Worm (Caenorhabditis elegans) whole organism, L4 larva: ENCODE data around the gene aagr-2.
A peak's percentile ranks its signal among the peaks of the same experiment; 100 is the strongest.
"Not testable (repeated sequence)": the region's sequence is repeated elsewhere in the genome, so short reads cannot be mapped to it uniquely, and the experiment has no call there.

ENCODE experiments used
- F10B5.3 ChIP-seq: sonication (generic microtip); optimal IDR thresholded peaks from 2 replicates; lab custom pipeline; 2016; ENCODE audit warnings: mild to moderate bottlenecking, missing genetic modification characterization, missing compliant biosample characterization
- F37D6.2 ChIP-seq: sonication (generic microtip); optimal IDR thresholded peaks from 2 replicates; lab custom pipeline; 2016; ENCODE audit warnings: mild to moderate bottlenecking, missing genetic modification characterization, missing compliant biosample characterization
- F49E8.2 ChIP-seq: sonication (generic microtip); optimal IDR thresholded peaks from 2 replicates; lab custom pipeline; 2016; ENCODE audit warnings: missing compliant biosample characterization, mild to moderate bottlenecking, missing genetic modification characterization, borderline replicate concordance
- T20F7.1 ChIP-seq: fragments of 200-800 bp; sonication (Bioruptor generic); optimal IDR thresholded peaks from 2 replicates; lab custom pipeline; 2018; ENCODE audit warnings: mild to moderate bottlenecking, missing genetic modification characterization, missing compliant biosample characterization
- T26A8.4 ChIP-seq: fragments of 200-800 bp; sonication (Bioruptor generic); IDR thresholded peaks from 2 replicates; pipeline ENCODE4 v1.3.6; 2022; ENCODE audit warnings: missing genetic modification characterization, missing compliant biosample characterization
- Y105C5A.15 ChIP-seq: fragments of 200-800 bp; sonication (Bioruptor generic); IDR thresholded peaks from 2 replicates; pipeline ENCODE4 v1.3.6; 2022; ENCODE audit warnings: missing genetic modification characterization, missing compliant biosample characterization
- Y48G9A.11 ChIP-seq: fragments of 200-800 bp; sonication (Bioruptor generic); IDR thresholded peaks from 2 replicates; pipeline ENCODE4 v1.3.6; 2022; ENCODE audit warnings: missing genetic modification reagents, missing genetic modification characterization, missing compliant biosample characterization
- Y5F2A.4 ChIP-seq: fragments of 200-800 bp; sonication (Bioruptor generic); optimal IDR thresholded peaks from 2 replicates; lab custom pipeline; 2018; ENCODE audit warnings: mild to moderate bottlenecking, missing genetic modification characterization, missing compliant biosample characterization
- aha-1 ChIP-seq: fragments of 150-350 bp; peaks from one replicate; lab custom pipeline; 2014; ENCODE audit warnings: missing biosample characterization, missing genetic modification characterization
- ama-1 ChIP-seq: fragments of 150-350 bp; optimal IDR thresholded peaks from 2 replicates; lab custom pipeline; 2014; ENCODE audit warnings: inconsistent platforms, mixed read lengths
- arid-1 ChIP-seq: fragments of 200-800 bp; sonication (Bioruptor generic); conservative IDR thresholded peaks from 2 replicates; pipeline ENCODE4 v1.3.6; 2022; ENCODE audit warnings: missing genetic modification reagents, missing genetic modification characterization, missing compliant biosample characterization
- ceh-20 ChIP-seq: fragments of 200-800 bp; sonication (Bioruptor generic); IDR thresholded peaks from 2 replicates; pipeline ENCODE4 v1.3.6; 2022; ENCODE audit warnings: missing genetic modification reagents, missing genetic modification characterization, missing compliant biosample characterization
- ceh-32 ChIP-seq: sonication (generic microtip); optimal IDR thresholded peaks from 2 replicates; lab custom pipeline; 2016; ENCODE audit warnings: mild to moderate bottlenecking, missing genetic modification characterization, missing compliant biosample characterization; ENCODE audit not compliant: poor library complexity
- ceh-82 ChIP-seq: sonication (generic microtip); optimal IDR thresholded peaks from 2 replicates; lab custom pipeline; 2017; ENCODE audit warnings: missing biosample characterization, missing genetic modification characterization
- ces-1 ChIP-seq: fragments of 150-350 bp; sonication (generic microtip); optimal IDR thresholded peaks from 4 replicates; lab custom pipeline; 2014; ENCODE audit warnings: missing biosample characterization, missing genetic modification reagents, missing genetic modification characterization
- cey-2 ChIP-seq: sonication (generic microtip); optimal IDR thresholded peaks from 3 replicates; lab custom pipeline; 2017; ENCODE audit warnings: missing genetic modification characterization, mild to moderate bottlenecking, missing compliant biosample characterization, antibody characterized with exemption, borderline replicate concordance; ENCODE audit not compliant: insufficient read depth
- ctbp-1 ChIP-seq: fragments of 200-800 bp; sonication (Bioruptor generic); IDR thresholded peaks from 2 replicates; pipeline ENCODE4 v1.3.6; 2022; ENCODE audit warnings: missing genetic modification reagents, missing genetic modification characterization, missing compliant biosample characterization
- daf-16 ChIP-seq, 3 experiments: sonication (generic microtip); optimal IDR thresholded peaks; 2 replicates each; lab custom pipeline; 2016 to 2017; ENCODE audit warnings: missing genetic modification characterization in 3 of 3, missing genetic modification reagents in 3 of 3, mild to moderate bottlenecking in 2 of 3, missing compliant biosample characterization in 2 of 3, missing biosample characterization in 1 of 3, moderate library complexity in 1 of 3
- daf-8 ChIP-seq: fragments of 200-800 bp; sonication (Bioruptor generic); IDR thresholded peaks from 2 replicates; pipeline ENCODE4 v1.3.6; 2022; ENCODE audit warnings: missing genetic modification characterization, missing compliant biosample characterization
- dmd-6 ChIP-seq: fragments of 200-800 bp; sonication (Bioruptor generic); IDR thresholded peaks from 2 replicates; pipeline ENCODE4 v1.3.6; 2022; ENCODE audit warnings: missing genetic modification reagents, missing genetic modification characterization, missing compliant biosample characterization
- dmd-8 ChIP-seq: fragments of 200-800 bp; sonication (Bioruptor generic); IDR thresholded peaks from 2 replicates; pipeline ENCODE4 v1.3.6; 2022; ENCODE audit warnings: missing genetic modification characterization, missing compliant biosample characterization
- egl-27 ChIP-seq: sonication (generic microtip); optimal IDR thresholded peaks from 3 replicates; lab custom pipeline; 2017; ENCODE audit warnings: missing biosample characterization, missing genetic modification reagents, missing genetic modification characterization
- hif-1 ChIP-seq, 2 experiments: sonication (generic microtip); optimal IDR thresholded peaks; 2 replicates each; lab custom pipeline; 2016 to 2017; ENCODE audit warnings: missing compliant biosample characterization in 2 of 2, missing genetic modification characterization in 2 of 2, missing genetic modification reagents in 2 of 2, missing genotype in 2 of 2, mild to moderate bottlenecking in 1 of 2
- hlh-11 ChIP-seq: fragments of 200-800 bp; sonication (Bioruptor generic); optimal IDR thresholded peaks from 2 replicates; lab custom pipeline; 2018; ENCODE audit warnings: mild to moderate bottlenecking, missing genetic modification characterization, missing compliant biosample characterization
- jun-1 ChIP-seq: fragments of 150-350 bp; optimal IDR thresholded peaks from 2 replicates; lab custom pipeline; 2014; ENCODE audit warnings: missing biosample characterization, missing genetic modification reagents, missing genetic modification characterization
- lin-15B ChIP-seq: fragments of 150-350 bp; sonication (generic microtip); optimal IDR thresholded peaks from 3 replicates; lab custom pipeline; 2014; ENCODE audit warnings: missing biosample characterization, missing genetic modification characterization
- lin-29 ChIP-seq: fragments of 200-800 bp; sonication (Bioruptor generic); IDR thresholded peaks from 2 replicates; pipeline ENCODE4 v1.3.6; 2022; ENCODE audit warnings: missing genetic modification reagents, missing genetic modification characterization, missing compliant biosample characterization
- lin-39 ChIP-seq: fragments of 150-350 bp; optimal IDR thresholded peaks from 2 replicates; lab custom pipeline; 2014; ENCODE audit warnings: missing biosample characterization, missing genetic modification reagents, missing genetic modification characterization
- madf-9 ChIP-seq: fragments of 200-800 bp; sonication (Bioruptor generic); conservative IDR thresholded peaks from 2 replicates; pipeline ENCODE4 v1.3.6; 2022; ENCODE audit warnings: missing genetic modification reagents, missing genetic modification characterization, missing compliant biosample characterization
- mep-1 ChIP-seq: fragments of 150-350 bp; sonication (generic microtip); optimal IDR thresholded peaks from 3 replicates; lab custom pipeline; 2014; ENCODE audit warnings: missing biosample characterization, missing genetic modification characterization
- mxl-2 ChIP-seq: fragments of 200-800 bp; sonication (Bioruptor generic); conservative IDR thresholded peaks from 2 replicates; pipeline ENCODE4 v1.3.6; 2022; ENCODE audit warnings: missing genetic modification reagents, missing genetic modification characterization, missing compliant biosample characterization
- mxl-3 ChIP-seq: fragments of 200-800 bp; sonication (Bioruptor generic); optimal IDR thresholded peaks from 2 replicates; lab custom pipeline; 2018; ENCODE audit warnings: mild to moderate bottlenecking, missing genetic modification characterization, missing compliant biosample characterization
- nhr-10 ChIP-seq: fragments of 150-350 bp; optimal IDR thresholded peaks from 2 replicates; lab custom pipeline; 2014; ENCODE audit warnings: missing biosample characterization, missing genetic modification characterization
- nhr-11 ChIP-seq: fragments of 150-350 bp; optimal IDR thresholded peaks from 2 replicates; lab custom pipeline; 2014; ENCODE audit warnings: missing biosample characterization, missing genetic modification characterization
- nhr-111 ChIP-seq: fragments of 200-800 bp; sonication (Bioruptor generic); optimal IDR thresholded peaks from 2 replicates; lab custom pipeline; 2018; ENCODE audit warnings: mild to moderate bottlenecking, missing genetic modification characterization, missing compliant biosample characterization
- nhr-237 ChIP-seq: sonication (generic microtip); optimal IDR thresholded peaks from 2 replicates; lab custom pipeline; 2017; ENCODE audit warnings: missing biosample characterization, missing genetic modification characterization
- nhr-48 ChIP-seq: sonication (generic microtip); optimal IDR thresholded peaks from 2 replicates; lab custom pipeline; 2016; ENCODE audit warnings: mild to moderate bottlenecking, missing genetic modification characterization, missing compliant biosample characterization
- nhr-6 ChIP-seq: fragments of 150-350 bp; optimal IDR thresholded peaks from 2 replicates; lab custom pipeline; 2014; ENCODE audit warnings: missing biosample characterization, missing genetic modification characterization
- nhr-76 ChIP-seq: fragments of 150-350 bp; optimal IDR thresholded peaks from 2 replicates; lab custom pipeline; 2014; ENCODE audit warnings: missing biosample characterization, missing genetic modification characterization
- php-3 ChIP-seq: fragments of 200-800 bp; sonication (Bioruptor generic); IDR thresholded peaks from 2 replicates; pipeline ENCODE4 v1.3.6; 2022; ENCODE audit warnings: missing genetic modification reagents, missing genetic modification characterization, missing compliant biosample characterization
- snpc-1.2 ChIP-seq: fragments of 200-800 bp; sonication (Bioruptor generic); IDR thresholded peaks from 2 replicates; pipeline ENCODE4 v1.3.6; 2022; ENCODE audit warnings: missing genetic modification reagents, missing genetic modification characterization, missing compliant biosample characterization
- spr-1 ChIP-seq: sonication (generic microtip); optimal IDR thresholded peaks from 2 replicates; lab custom pipeline; 2016; ENCODE audit warnings: mild to moderate bottlenecking, missing genetic modification characterization, missing compliant biosample characterization
- tag-97 ChIP-seq: fragments of 200-800 bp; sonication (Bioruptor generic); IDR thresholded peaks from 2 replicates; pipeline ENCODE4 v1.3.6; 2022; ENCODE audit warnings: missing genetic modification characterization, missing compliant biosample characterization
- vab-7 ChIP-seq: fragments of 200-800 bp; sonication (Bioruptor generic); IDR thresholded peaks from 2 replicates; pipeline ENCODE4 v1.3.6; 2022; ENCODE audit warnings: missing genetic modification reagents, missing genetic modification characterization, missing compliant biosample characterization
- zfp-2 ChIP-seq: sonication (generic microtip); optimal IDR thresholded peaks from 2 replicates; lab custom pipeline; 2016; ENCODE audit warnings: mild to moderate bottlenecking, missing genetic modification characterization, missing compliant biosample characterization
- zfp-3 ChIP-seq: fragments of 200-800 bp; sonication (Bioruptor generic); conservative IDR thresholded peaks from 2 replicates; pipeline ENCODE4 v1.3.6; 2022; ENCODE audit warnings: missing genetic modification reagents, missing genetic modification characterization, missing compliant biosample characterization
- ztf-11 ChIP-seq: fragments of 150-350 bp; optimal IDR thresholded peaks from 2 replicates; lab custom pipeline; 2014; ENCODE audit warnings: missing biosample characterization, missing genetic modification characterization

aagr-2 gene

ce11 chrII:4904277-4904676, 20.8 kb downstream of the aagr-2 start (continued):
- peak; percentile 9 for TF ChIP-seq ces-1 (GFP tag; lab: Kevin White, UChicago)
- TF ChIP-seq php-3 (GFP tag; lab: Robert Waterston, UW), result 0 out of 2 replicates have a peak, but pooled peaks have one; percentile 37
- TF ChIP-seq tag-97 (GFP tag; lab: Robert Waterston, UW), result no peak
- TF ChIP-seq madf-9, result 0 out of 2 replicates have a peak, but pooled peaks have one; percentile 42
- no peak for TF ChIP-seq snpc-1.2 (GFP tag; lab: Robert Waterston, UW)
- peak; percentile 80 for TF ChIP-seq mxl-3 (GFP tag; lab: Kevin White, UChicago)
- no peak for TF ChIP-seq Y5F2A.4 (GFP tag; lab: Kevin White, UChicago)
- no peak for TF ChIP-seq nhr-111 (GFP tag; lab: Kevin White, UChicago)
- TF ChIP-seq T26A8.4 (GFP tag; lab: Robert Waterston, UW), result 0 out of 2 replicates have a peak, but pooled peaks have one; percentile 37
- TF ChIP-seq jun-1 (tag; lab: Kevin White, UChicago), result no peak
- no peak for TF ChIP-seq ztf-11 (tag; lab: Kevin White, UChicago)
- peak; percentile 66 for TF ChIP-seq dmd-6 (GFP tag; lab: Robert Waterston, UW)
- no peak for TF ChIP-seq zfp-2
- no peak for TF ChIP-seq F49E8.2 (tag; lab: Kevin White, UChicago)
- TF ChIP-seq nhr-10 (tag; lab: Kevin White, UChicago), result no peak
- TF ChIP-seq Y105C5A.15, result no peak
- no peak for TF ChIP-seq lin-39 (tag; lab: Kevin White, UChicago)
- peak; percentile 83 for TF ChIP-seq hlh-11
- no peak for TF ChIP-seq zfp-3
- TF ChIP-seq nhr-6 (tag; lab: Kevin White, UChicago), result peak; percentile 41

ce11 chrII:4903696-4904095, 21.4 kb downstream of the aagr-2 start, which contains the start of gene sgt-1:
sgt-1 (minus strand) TSS chrII:4903796.
- TF ChIP-seq vab-7, ama-1, ceh-20: not testable (repeated sequence)

ce11 chrII:4902035-4902434, 23.0 kb downstream of the aagr-2 start, which contains the start of gene R05F9.9:
R05F9.9 (minus strand) TSS chrII:4902100.
- TF ChIP-seq arid-1 (0 out of 2 replicates have a peak, but pooled peaks have one; percentile 10), nhr-237 (tag; lab: Kevin White, UChicago) (no peak), ceh-82 (tag; lab: Kevin White, UChicago) (no peak), ctbp-1 (no peak), daf-16 (GFP tag; optimal IDR thresholded peaks at IDR 0.05; lab: Kevin White, UChicago) (no peak), daf-16 (tag; optimal IDR thresholded peaks at IDR 0.05; lab: Kevin White, UChicago) (peak; percentile 29), Y5F2A.4 (GFP tag; lab: Kevin White, UChicago) (no peak), F37D6.2 (no peak), dmd-6 (GFP tag; lab: Robert Waterston, UW) (no peak), dmd-8 (no peak), tag-97 (GFP tag; lab: Robert Waterston, UW) (no peak), F10B5.3 (tag; lab: Kevin White, UChicago) (no peak), lin-29 (GFP tag; lab: Robert Waterston, UW) (no peak), egl-27 (tag; lab: Kevin White, UChicago) (no peak), cey-2 (tag; lab: Kevin White, UChicago) (no peak), spr-1 (tag; lab: Kevin White, UChicago) (peak; percentile 28), Y48G9A.11 (GFP tag; lab: Robert Waterston, UW) (no peak), daf-8 (GFP tag; lab: Robert Waterston, UW) (no peak), mxl-2 (GFP tag; lab: Robert Waterston, UW) (no peak), lin-15B (no peak), nhr-48 (tag; lab: Kevin White, UChicago) (peak; percentile 1), hlh-11 (peak; percentile 5), ceh-32 (tag; lab: Kevin White, UChicago) (no peak), mep-1 (peak; percentile 70), T26A8.4 (GFP tag; lab: Robert Waterston, UW) (0 out of 2 replicates have a peak, but pooled peaks have one; percentile 13), nhr-11 (tag; lab: Kevin White, UChicago) (no peak), aha-1 (peak; percentile 49), F49E8.2 (tag; lab: Kevin White, UChicago) (peak; percentile 0), hif-1 (tag; optimal IDR thresholded peaks at IDR 0.05; lab: Kevin White, UChicago) (no peak), T20F7.1 (GFP tag; lab: Kevin White, UChicago) (peak; percentile 66), nhr-76 (tag; lab: Kevin White, UChicago) (no peak), ama-1 (peak; percentile 62)
